Fruit fly (Drosophila melanogaster) whole organism, embryonic: ENCODE measurements around the gene CG43693.
A peak's percentile ranks its signal among the peaks of the same experiment; 100 is the strongest.

ENCODE experiments used
- Antp ChIP-seq: fragments of 200-800 bp; sonication (Bioruptor generic); optimal IDR thresholded peaks from 3 replicates; lab custom pipeline; 2016; ENCODE audit warnings: missing biosample characterization, missing genetic modification characterization
- Bteb2 ChIP-seq: fragments of 200-800 bp; sonication (Bioruptor generic); optimal IDR thresholded peaks from 2 replicates; lab custom pipeline; 2016; ENCODE audit warnings: missing biosample characterization, missing genetic modification characterization
- CG10366 ChIP-seq: fragments of 200-800 bp; sonication (Bioruptor generic); IDR thresholded peaks from 2 replicates; pipeline ENCODE4 v1.3.6; 2022; ENCODE audit warnings: missing biosample characterization, missing genetic modification characterization
- CG11085 ChIP-seq: fragments of 200-800 bp; sonication (Bioruptor generic); IDR thresholded peaks from 2 replicates; pipeline ENCODE4 v1.3.6; 2022; ENCODE audit warnings: missing biosample characterization, missing genetic modification characterization
- CG11247 ChIP-seq: fragments of 200-800 bp; sonication (Bioruptor generic); IDR thresholded peaks from 2 replicates; pipeline ENCODE4 v1.3.6; 2022; ENCODE audit warnings: missing biosample characterization, missing genetic modification characterization
- CG11695 ChIP-seq: fragments of 200-800 bp; sonication (Bioruptor generic); IDR thresholded peaks from 3 replicates; pipeline ENCODE4 v1.3.6; 2022; ENCODE audit warnings: missing biosample characterization, missing genetic modification characterization
- CG1602 ChIP-seq: fragments of 200-800 bp; sonication (Bioruptor generic); optimal IDR thresholded peaks from 3 replicates; lab custom pipeline; 2016; ENCODE audit warnings: missing biosample characterization, missing genetic modification characterization
- CG17359 ChIP-seq: fragments of 200-800 bp; sonication (Bioruptor generic); optimal IDR thresholded peaks from 3 replicates; lab custom pipeline; 2018; ENCODE audit warnings: missing biosample characterization, mild to moderate bottlenecking, missing genetic modification characterization, moderate library complexity
- CG17829 ChIP-seq: fragments of 200-800 bp; optimal IDR thresholded peaks from 2 replicates; lab custom pipeline; 2019; ENCODE audit warnings: missing biosample characterization, mild to moderate bottlenecking, missing genetic modification characterization, moderate library complexity
- CG2712 ChIP-seq: fragments of 200-800 bp; optimal IDR thresholded peaks from 3 replicates; lab custom pipeline; 2019; ENCODE audit warnings: missing biosample characterization, mild to moderate bottlenecking, missing genetic modification characterization, moderate library complexity
- CG4404 ChIP-seq: fragments of 200-800 bp; sonication (Bioruptor generic); IDR thresholded peaks from 2 replicates; pipeline ENCODE4 v1.3.6; 2022; ENCODE audit warnings: missing biosample characterization, missing genetic modification characterization
- CG7928 ChIP-seq: fragments of 200-800 bp; sonication (Bioruptor generic); optimal IDR thresholded peaks from 2 replicates; lab custom pipeline; 2017; ENCODE audit warnings: missing biosample characterization, mild to moderate bottlenecking, missing genetic modification characterization
- CG9609 ChIP-seq: fragments of 200-800 bp; sonication (Bioruptor generic); optimal IDR thresholded peaks from 3 replicates; lab custom pipeline; 2016; ENCODE audit warnings: missing biosample characterization, missing genetic modification characterization
- CG9876 ChIP-seq: fragments of 200-800 bp; sonication (Bioruptor generic); optimal IDR thresholded peaks from 2 replicates; lab custom pipeline; 2016; ENCODE audit warnings: missing biosample characterization, missing genetic modification characterization
- Camta ChIP-seq: fragments of 200-800 bp; sonication (Bioruptor generic); optimal IDR thresholded peaks from 2 replicates; lab custom pipeline; 2016; ENCODE audit warnings: missing biosample characterization, missing genetic modification characterization
- D ChIP-seq, 2 experiments: fragments of 200-800 bp in 1 of 2; fragments of >200 bp in 1 of 2; sonication (Bioruptor generic) in 1 of 2; optimal IDR thresholded peaks; 2 replicates in 1 of 2; 3 replicates in 1 of 2; lab custom pipeline; 2017; ENCODE audit warnings: mild to moderate bottlenecking in 1 of 2, missing biosample characterization in 1 of 2, missing genetic modification characterization in 1 of 2, missing genetic modification reagents in 1 of 2
- D19B ChIP-seq: fragments of 200-800 bp; sonication (Bioruptor generic); optimal IDR thresholded peaks from 2 replicates; lab custom pipeline; 2017; ENCODE audit warnings: missing biosample characterization, mild to moderate bottlenecking, missing genetic modification characterization
- Dek ChIP-seq: fragments of 200-800 bp; sonication (Bioruptor generic); optimal IDR thresholded peaks from 3 replicates; lab custom pipeline; 2019; ENCODE audit warnings: missing biosample characterization, mild to moderate bottlenecking, missing genetic modification characterization, moderate library complexity
- Drgx ChIP-seq: fragments of 200-800 bp; sonication (Bioruptor generic); IDR thresholded peaks from 2 replicates; pipeline ENCODE4 v1.3.6; 2022; ENCODE audit warnings: missing biosample characterization, missing genetic modification characterization
- HLH3B ChIP-seq: fragments of 200-800 bp; sonication (Bioruptor generic); IDR thresholded peaks from 2 replicates; pipeline ENCODE4 v1.3.6; 2022; ENCODE audit warnings: missing biosample characterization, missing genetic modification characterization
- HLH54F ChIP-seq: fragments of 200-800 bp; sonication (Bioruptor generic); optimal IDR thresholded peaks from 3 replicates; lab custom pipeline; 2016; ENCODE audit warnings: missing biosample characterization, missing genetic modification characterization
- Hr51 ChIP-seq, 2 experiments: fragments of 200-800 bp; sonication (Bioruptor generic); optimal IDR thresholded peaks; 2 replicates in 1 of 2; 3 replicates in 1 of 2; lab custom pipeline; 2016 to 2018; ENCODE audit warnings: missing biosample characterization in 2 of 2, missing genetic modification characterization in 2 of 2, mild to moderate bottlenecking in 1 of 2, moderate library complexity in 1 of 2
- MTF-1 ChIP-seq: fragments of 200-800 bp; sonication (Bioruptor generic); optimal IDR thresholded peaks from 2 replicates; lab custom pipeline; 2018; ENCODE audit warnings: missing biosample characterization, mild to moderate bottlenecking, missing genetic modification characterization, borderline replicate concordance
- Sin3A ChIP-seq: fragments of >200 bp; optimal IDR thresholded peaks from 2 replicates; lab custom pipeline; 2018
- Sry-β ChIP-seq: fragments of 200-800 bp; sonication (Bioruptor generic); optimal IDR thresholded peaks from 2 replicates; lab custom pipeline; 2018; ENCODE audit warnings: missing biosample characterization, mild to moderate bottlenecking, missing genetic modification characterization, moderate library complexity
- da ChIP-seq: fragments of 200-800 bp; sonication (Bioruptor generic); optimal IDR thresholded peaks from 2 replicates; lab custom pipeline; 2016; ENCODE audit warnings: missing biosample characterization, missing genetic modification characterization
- ems ChIP-seq: fragments of 200-800 bp; sonication (Bioruptor generic); optimal IDR thresholded peaks from 3 replicates; lab custom pipeline; 2016; ENCODE audit warnings: missing biosample characterization, missing genetic modification characterization
- ftz-f1 ChIP-seq: fragments of 200-800 bp; sonication (Bioruptor generic); optimal IDR thresholded peaks from 2 replicates; lab custom pipeline; 2016; ENCODE audit warnings: missing biosample characterization, missing genetic modification characterization
- gcm ChIP-seq: fragments of 200-800 bp; sonication (Bioruptor generic); optimal IDR thresholded peaks from 2 replicates; lab custom pipeline; 2019; ENCODE audit warnings: missing biosample characterization, mild to moderate bottlenecking, missing genetic modification characterization, moderate library complexity
- grn ChIP-seq: fragments of 200-800 bp; sonication (Bioruptor generic); optimal IDR thresholded peaks from 3 replicates; lab custom pipeline; 2017; ENCODE audit warnings: missing biosample characterization, missing genetic modification characterization
- gro ChIP-seq: fragments of 200-800 bp; sonication (Bioruptor generic); optimal IDR thresholded peaks from 2 replicates; lab custom pipeline; 2016; ENCODE audit warnings: missing biosample characterization, missing genetic modification characterization
- gsb-n ChIP-seq: fragments of 200-800 bp; sonication (Bioruptor generic); optimal IDR thresholded peaks from 3 replicates; lab custom pipeline; 2018; ENCODE audit warnings: missing biosample characterization, mild to moderate bottlenecking, missing genetic modification characterization
- insv ChIP-seq, 2 experiments: fragments of 200-800 bp; sonication (Bioruptor generic); optimal IDR thresholded peaks; 3 replicates each; lab custom pipeline; 2016 to 2018; ENCODE audit warnings: missing biosample characterization in 2 of 2, missing genetic modification characterization in 2 of 2
- inv ChIP-seq: fragments of 200-800 bp; sonication (Bioruptor generic); IDR thresholded peaks from 2 replicates; pipeline ENCODE4 v1.3.6; 2022; ENCODE audit warnings: missing biosample characterization, missing genetic modification characterization; ENCODE audit not compliant: partially characterized antibody
- kah ChIP-seq: fragments of 200-800 bp; sonication (Bioruptor generic); optimal IDR thresholded peaks from 2 replicates; lab custom pipeline; 2018; ENCODE audit warnings: missing biosample characterization, mild to moderate bottlenecking, missing genetic modification characterization
- lmd ChIP-seq: fragments of 200-800 bp; sonication (Bioruptor generic); IDR thresholded peaks from 2 replicates; pipeline ENCODE4 v1.3.6; 2022; ENCODE audit warnings: missing biosample characterization, missing genetic modification characterization
- mam ChIP-seq: fragments of 200-800 bp; sonication (Bioruptor generic); optimal IDR thresholded peaks from 3 replicates; lab custom pipeline; 2016; ENCODE audit warnings: missing biosample characterization, missing genetic modification characterization
- nerfin-2 ChIP-seq: fragments of 200-800 bp; sonication (Bioruptor generic); IDR thresholded peaks from 2 replicates; pipeline ENCODE4 v1.3.6; 2022; ENCODE audit warnings: missing biosample characterization, missing genetic modification characterization; ENCODE audit not compliant: partially characterized antibody
- phol ChIP-seq: fragments of 200-800 bp; sonication (Bioruptor generic); optimal IDR thresholded peaks from 3 replicates; lab custom pipeline; 2018; ENCODE audit warnings: missing biosample characterization, mild to moderate bottlenecking, missing genetic modification characterization, moderate library complexity
- pzg ChIP-seq: fragments of 200-800 bp; sonication (Bioruptor generic); optimal IDR thresholded peaks from 3 replicates; lab custom pipeline; 2018; ENCODE audit warnings: missing biosample characterization, mild to moderate bottlenecking, missing genetic modification characterization, moderate library complexity
- sc ChIP-seq, 3 experiments: fragments of >200 bp in 2 of 3; fragments of 200-800 bp in 1 of 3; sonication (Bioruptor generic) in 1 of 3; optimal IDR thresholded peaks; 2 replicates in 2 of 3; 3 replicates in 1 of 3; lab custom pipeline; 2017; ENCODE audit warnings: mild to moderate bottlenecking in 1 of 3, missing biosample characterization in 1 of 3, missing genetic modification characterization in 1 of 3, missing genetic modification reagents in 1 of 3
- schlank ChIP-seq: fragments of 200-800 bp; sonication (Bioruptor generic); optimal IDR thresholded peaks from 2 replicates; lab custom pipeline; 2018; ENCODE audit warnings: missing biosample characterization, mild to moderate bottlenecking, missing genetic modification characterization
- scrt ChIP-seq: fragments of 200-800 bp; sonication (Bioruptor generic); optimal IDR thresholded peaks from 2 replicates; lab custom pipeline; 2018; ENCODE audit warnings: missing biosample characterization, mild to moderate bottlenecking, missing genetic modification characterization, moderate library complexity
- sqz ChIP-seq: fragments of 200-800 bp; sonication (Bioruptor generic); optimal IDR thresholded peaks from 3 replicates; lab custom pipeline; 2018; ENCODE audit warnings: missing biosample characterization, mild to moderate bottlenecking, missing genetic modification characterization
- tap ChIP-seq: fragments of 200-800 bp; optimal IDR thresholded peaks from 3 replicates; lab custom pipeline; 2019; ENCODE audit warnings: missing biosample characterization, mild to moderate bottlenecking, missing genetic modification characterization, moderate library complexity
- toy ChIP-seq: fragments of 200-800 bp; sonication (Bioruptor generic); IDR thresholded peaks from 2 replicates; pipeline ENCODE4 v1.3.6; 2022; ENCODE audit warnings: missing biosample characterization, missing genetic modification characterization
- unc-4 ChIP-seq: fragments of 200-800 bp; sonication (Bioruptor generic); IDR thresholded peaks from 2 replicates; pipeline ENCODE4 v1.3.6; 2022; ENCODE audit warnings: missing biosample characterization, missing genetic modification characterization; ENCODE audit not compliant: partially characterized antibody
- zfh1 ChIP-seq: fragments of 200-800 bp; sonication (Bioruptor generic); IDR thresholded peaks from 3 replicates; pipeline ENCODE4 v1.3.6; 2022; ENCODE audit warnings: missing biosample characterization, missing genetic modification characterization

The CG43693 gene

DNA sequence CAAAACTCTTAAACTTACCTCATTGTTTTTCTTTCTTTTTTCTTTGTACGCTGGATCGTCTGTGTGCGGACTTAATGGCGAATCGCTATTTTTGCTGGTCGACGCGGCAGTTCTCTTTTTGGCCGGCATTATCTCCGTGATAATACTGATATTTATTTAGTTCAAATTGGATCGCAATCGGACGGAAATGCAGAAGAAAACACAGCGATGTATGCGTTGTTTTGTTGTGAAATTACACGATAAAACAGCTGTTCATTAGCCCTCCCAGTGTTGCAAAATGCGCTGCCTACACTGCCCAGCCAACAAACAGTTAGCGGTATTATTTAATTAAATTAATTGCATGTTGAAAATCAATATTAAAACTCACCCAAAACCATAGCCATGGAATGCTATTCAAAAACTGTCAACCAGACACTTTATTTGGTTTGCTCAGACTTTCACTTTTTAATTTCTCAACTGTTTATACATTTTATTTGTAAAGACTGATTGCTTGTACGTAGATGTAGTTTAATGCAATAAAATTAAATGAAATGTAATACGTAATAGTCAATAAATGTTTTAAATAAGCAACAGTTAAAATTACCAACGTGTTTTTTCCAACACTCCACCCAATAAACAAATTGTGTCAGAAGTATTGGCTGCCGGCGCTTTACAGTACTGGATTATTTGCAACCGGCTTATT lies 47.0 kb upstream of the CG43693 start, which contains the start of the genes Irbp18 and APP-BP1 (continued):
- TF ChIP-seq MTF-1 (GFP tag; lab: Kevin White, UChicago) (peak; percentile 66), unc-4 (peak; percentile 32; the same call in 1 of the 2 replicates), toy (GFP tag; lab: Robert Waterston, UW) (peak; percentile 54; the same call in 1 of the 2 replicates), CG10366 (GFP tag; lab: Robert Waterston, UW) (peak; percentile 84), CG1602 (peak; percentile 94), CG2712 (peak; percentile 93), pzg (GFP tag; lab: Kevin White, UChicago) (peak; percentile 53), Camta (GFP tag; lab: Kevin White, UChicago) (peak; percentile 94), nerfin-2 (GFP tag; lab: Robert Waterston, UW) (no peak), Hr51 (GFP tag; optimal IDR thresholded peaks at IDR 0.05; lab: Kevin White, UChicago) (peak; percentile 95 to 96), HLH3B (GFP tag; lab: Robert Waterston, UW) (peak; percentile 75), Sry-β (GFP tag; lab: Kevin White, UChicago) (peak; percentile 37), D19B (GFP tag; lab: Kevin White, UChicago) (peak; percentile 86), CG17359 (tag; lab: Kevin White, UChicago) (peak; percentile 93), scrt (GFP tag; lab: Kevin White, UChicago) (peak; percentile 91), kah (GFP tag; lab: Kevin White, UChicago) (peak; percentile 68), sqz (GFP tag; lab: Kevin White, UChicago) (peak; percentile 78), schlank (tag; lab: Kevin White, UChicago) (peak; percentile 90), Dek (peak; percentile 92), CG4404 (GFP tag; lab: Robert Waterston, UW) (peak; percentile 73), Antp (GFP tag; lab: Kevin White, UChicago) (peak; percentile 86), inv (no peak), CG11695 (GFP tag; lab: Robert Waterston, UW) (peak; percentile 91), zfh1 (GFP tag; lab: Robert Waterston, UW) (peak; percentile 84), da (GFP tag; lab: Kevin White, UChicago) (peak; percentile 93), gsb-n (peak; percentile 89), ems (GFP tag; lab: Kevin White, UChicago) (peak; percentile 96), gro (GFP tag; lab: Kevin White, UChicago) (peak; percentile 96), CG7928 (peak; percentile 69), phol (tag; lab: Kevin White, UChicago) (peak; percentile 93), tap (peak; percentile 84), CG11247 (GFP tag; lab: Robert Waterston, UW) (peak; percentile 88), CG9876 (GFP tag; lab: Kevin White, UChicago) (peak; percentile 84), HLH54F (GFP tag; lab: Kevin White, UChicago) (peak; percentile 96), gcm (GFP tag; lab: Kevin White, UChicago) (peak; percentile 89), Bteb2 (GFP tag; lab: Kevin White, UChicago) (peak; percentile 94), mam (peak; percentile 96), Sin3A (lab: Kevin White, UChicago) (peak; percentile 87), CG11085 (GFP tag; lab: Robert Waterston, UW) (peak; percentile 68; the same call in 1 of the 2 replicates), Drgx (GFP tag; lab: Robert Waterston, UW) (peak; percentile 91), CG17829 (tag; lab: Kevin White, UChicago) (peak; percentile 91), grn (GFP tag; lab: Kevin White, UChicago) (peak; percentile 66), lmd (GFP tag; lab: Robert Waterston, UW) (peak; percentile 86), D (optimal IDR thresholded peaks at IDR 0.05; lab: Kevin White, UChicago) (no peak), D (GFP tag; optimal IDR thresholded peaks at IDR 0.05; lab: Kevin White, UChicago) (peak; percentile 92), insv (GFP tag; optimal IDR thresholded peaks at IDR 0.05; lab: Kevin White, UChicago) (peak in 1 of 2 experiments; percentile 74), ftz-f1 (GFP tag; lab: Kevin White, UChicago) (peak; percentile 16), CG9609 (peak; percentile 94), sc (optimal IDR thresholded peaks at IDR 0.05; lab: Kevin White, UChicago) (no peak), sc (GFP tag; optimal IDR thresholded peaks at IDR 0.05; lab: Kevin White, UChicago) (peak; percentile 90)
